Worm (Caenorhabditis elegans) whole organism, L4 larva: ENCODE results near the gene micu-1.

ENCODE experiments used
- aha-1 ChIP-seq: fragments of 150-350 bp; peaks from one replicate; lab custom pipeline; 2014; ENCODE audit warnings: missing biosample characterization, missing genetic modification characterization
- dmd-8 ChIP-seq: fragments of 200-800 bp; sonication (Bioruptor generic); IDR thresholded peaks from 2 replicates; pipeline ENCODE4 v1.3.6; 2022; ENCODE audit warnings: missing genetic modification characterization, missing compliant biosample characterization
- jun-1 ChIP-seq: fragments of 150-350 bp; optimal IDR thresholded peaks from 2 replicates; lab custom pipeline; 2014; ENCODE audit warnings: missing biosample characterization, missing genetic modification reagents, missing genetic modification characterization
- mep-1 ChIP-seq: fragments of 150-350 bp; sonication (generic microtip); optimal IDR thresholded peaks from 3 replicates; lab custom pipeline; 2014; ENCODE audit warnings: missing biosample characterization, missing genetic modification characterization
- mes-2 ChIP-seq: sonication (generic microtip); optimal IDR thresholded peaks from 2 replicates; lab custom pipeline; 2016; ENCODE audit warnings: missing genotype, mild to moderate bottlenecking, missing genetic modification characterization, missing compliant biosample characterization; ENCODE audit not compliant: poor library complexity, severe bottlenecking
- nhr-77 ChIP-seq: fragments of 150-350 bp; optimal IDR thresholded peaks from 2 replicates; lab custom pipeline; 2014; ENCODE audit warnings: missing biosample characterization, missing genetic modification characterization
- set-16 ChIP-seq: fragments of 200-800 bp; sonication (Bioruptor generic); IDR thresholded peaks from 2 replicates; pipeline ENCODE4 v1.3.6; 2022; ENCODE audit warnings: missing genetic modification reagents, missing genetic modification characterization, missing compliant biosample characterization
- unc-62 ChIP-seq, 3 experiments: fragments of 150-350 bp in 1 of 3; sonication (generic microtip); optimal IDR thresholded peaks in 2 of 3; peaks in 1 of 3; 1 replicate in 1 of 3; 2 replicates in 2 of 3; lab custom pipeline; 2014 to 2017; ENCODE audit warnings: missing biosample characterization in 3 of 3, missing genetic modification characterization in 3 of 3, missing genetic modification reagents in 3 of 3, missing genotype in 1 of 3
- zag-1 ChIP-seq: fragments of 150-350 bp; optimal IDR thresholded peaks from 2 replicates; lab custom pipeline; 2014; ENCODE audit warnings: missing biosample characterization, missing genetic modification characterization

DNA sequence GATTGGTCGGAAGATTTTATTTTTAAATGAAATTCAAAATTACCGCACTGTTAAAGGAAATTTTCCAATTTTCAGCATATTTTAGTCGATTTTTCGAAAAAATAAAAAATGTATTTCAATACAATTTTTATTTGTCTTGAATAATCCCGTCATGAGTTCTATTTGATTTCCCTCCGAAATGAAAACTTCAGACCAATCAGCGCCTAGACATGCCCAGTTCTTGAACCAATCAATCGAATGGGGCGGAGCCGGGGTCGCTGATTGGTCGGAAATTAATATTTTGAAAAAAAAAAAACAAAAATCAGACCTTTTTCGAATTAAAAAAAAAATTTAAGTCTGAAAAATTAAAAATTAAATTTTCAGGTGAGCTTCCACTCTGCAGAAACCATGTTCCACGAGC, 11.9 kb downstream of the micu-1 start:
- TF ChIP-seq jun-1 (tag; lab: Kevin White, UChicago), result no peak
- TF ChIP-seq zag-1 (tag; lab: Kevin White, UChicago), result no peak
- no peak for TF ChIP-seq nhr-77 (tag; lab: Kevin White, UChicago)
- TF ChIP-seq dmd-8 (GFP tag; lab: Robert Waterston, UW), result no peak
- TF ChIP-seq set-16 (GFP tag; lab: Robert Waterston, UW), result no peak
- no peak for TF ChIP-seq aha-1 (tag; lab: Kevin White, UChicago)
- TF ChIP-seq mep-1 (tag; lab: Kevin White, UChicago), result no peak
- no peak for TF ChIP-seq mes-2 (tag; lab: Kevin White, UChicago)
- no peak for TF ChIP-seq unc-62 (GFP tag; optimal IDR thresholded peaks at IDR 0.05 in 1 of 2; lab: Kevin White, UChicago)
- no peak for TF ChIP-seq unc-62 (tag; optimal IDR thresholded peaks at IDR 0.05; lab: Kevin White, UChicago)
